Worm (Caenorhabditis elegans): Measurements from ENCODE around the gene F19B10.3.

ce11 chrII:3661932-3662331 lies 2.6 kb upstream of the F19B10.3 start, which contains the start of gene F19B10.13:
- TF ChIP-seq him-1 (tag; optimal IDR thresholded peaks at IDR 0.05): no peak
- TF ChIP-seq dao-5 (tag; optimal IDR thresholded peaks at IDR 0.05): no peak
- TF ChIP-seq W03F9.2 (tag; optimal IDR thresholded peaks at IDR 0.05): no peak
